Fruit fly (Drosophila melanogaster) whole organism: Measurements from ENCODE around the gene Abl.

Experiments
- CG8478 ChIP-seq: fragments of >200 bp; optimal IDR thresholded peaks from 2 replicates; lab custom pipeline; 2018; ENCODE audit warnings: inconsistent platforms
- Dll ChIP-seq: fragments of >200 bp; optimal IDR thresholded peaks from 2 replicates; lab custom pipeline; 2017
- EcR ChIP-seq, 2 experiments: fragments of >200 bp; optimal IDR thresholded peaks; 2 replicates each; lab custom pipeline; 2017; ENCODE audit warnings: missing biosample characterization in 2 of 2, missing genetic modification characterization in 2 of 2, missing genetic modification reagents in 2 of 2
- pan ChIP-seq: fragments of >200 bp; optimal IDR thresholded peaks from 2 replicates; lab custom pipeline; 2017
- psq ChIP-seq: fragments of >200 bp; optimal IDR thresholded peaks from 2 replicates; lab custom pipeline; 2017
- usp ChIP-seq: fragments of >200 bp; optimal IDR thresholded peaks from 2 replicates; lab custom pipeline; 2017; ENCODE audit warnings: missing biosample characterization, missing genetic modification characterization, mixed read lengths

The Abl gene

DNA sequence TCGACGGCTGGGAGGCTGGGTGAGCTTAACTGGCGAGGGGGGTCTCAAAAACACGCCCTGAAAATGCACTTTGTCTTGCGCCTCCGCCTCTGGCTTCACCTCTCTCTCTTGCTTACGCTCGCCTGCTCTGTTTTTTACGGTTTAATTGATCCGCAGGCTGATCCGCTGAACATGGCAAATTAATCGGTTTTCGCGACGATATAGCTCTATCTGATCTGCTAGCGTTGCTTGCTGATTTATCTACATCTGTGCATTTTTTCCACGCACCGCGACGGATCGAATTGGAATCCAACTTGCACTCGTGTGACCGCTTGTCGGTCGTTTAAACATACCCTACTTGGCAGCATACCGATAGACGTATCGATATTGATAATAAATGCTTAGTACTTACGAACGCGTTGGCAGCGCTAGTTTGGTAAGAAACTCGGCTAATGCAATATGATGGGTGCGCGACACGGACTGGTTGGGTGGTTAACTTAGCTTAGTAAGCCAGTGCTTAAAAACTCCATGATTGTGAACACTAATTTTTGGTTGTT lies at the start of gene Abl:
Gene Abl (minus strand): TSS at position 305 of the 536 bp plus-strand sequence.
- no peak for TF ChIP-seq pan
- TF ChIP-seq EcR (GFP tag; optimal IDR thresholded peaks at IDR 0.05; lab: Kevin White, UChicago): no peak
- no peak for TF ChIP-seq psq (lab: Kevin White, UChicago)
- TF ChIP-seq usp (GFP tag; lab: Kevin White, UChicago): no peak
- no peak for TF ChIP-seq CG8478 (lab: Kevin White, UChicago)
- no peak for TF ChIP-seq Dll (lab: Kevin White, UChicago)

DNA sequence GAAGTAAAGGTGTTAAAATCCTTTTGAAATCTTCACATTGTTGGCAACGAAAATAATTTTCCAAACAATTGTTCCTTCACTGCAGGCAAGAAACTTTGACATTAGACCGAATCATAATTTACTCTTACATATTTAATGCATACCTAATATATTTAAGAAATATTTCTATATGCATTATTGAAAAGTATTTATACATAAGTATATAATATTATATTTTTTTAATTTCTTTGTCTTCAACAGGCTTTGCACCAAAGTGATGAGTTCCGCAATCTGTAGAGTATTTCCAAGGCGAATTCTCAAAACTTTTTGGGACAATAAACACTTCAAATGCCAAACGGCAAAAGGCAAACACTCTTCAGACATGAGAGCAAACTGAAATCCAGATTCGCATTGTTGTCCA lies 49.4 kb upstream of the Abl start:
- TF ChIP-seq Dll (lab: Kevin White, UChicago) (no peak), CG8478 (lab: Kevin White, UChicago) (no peak)

DNA sequence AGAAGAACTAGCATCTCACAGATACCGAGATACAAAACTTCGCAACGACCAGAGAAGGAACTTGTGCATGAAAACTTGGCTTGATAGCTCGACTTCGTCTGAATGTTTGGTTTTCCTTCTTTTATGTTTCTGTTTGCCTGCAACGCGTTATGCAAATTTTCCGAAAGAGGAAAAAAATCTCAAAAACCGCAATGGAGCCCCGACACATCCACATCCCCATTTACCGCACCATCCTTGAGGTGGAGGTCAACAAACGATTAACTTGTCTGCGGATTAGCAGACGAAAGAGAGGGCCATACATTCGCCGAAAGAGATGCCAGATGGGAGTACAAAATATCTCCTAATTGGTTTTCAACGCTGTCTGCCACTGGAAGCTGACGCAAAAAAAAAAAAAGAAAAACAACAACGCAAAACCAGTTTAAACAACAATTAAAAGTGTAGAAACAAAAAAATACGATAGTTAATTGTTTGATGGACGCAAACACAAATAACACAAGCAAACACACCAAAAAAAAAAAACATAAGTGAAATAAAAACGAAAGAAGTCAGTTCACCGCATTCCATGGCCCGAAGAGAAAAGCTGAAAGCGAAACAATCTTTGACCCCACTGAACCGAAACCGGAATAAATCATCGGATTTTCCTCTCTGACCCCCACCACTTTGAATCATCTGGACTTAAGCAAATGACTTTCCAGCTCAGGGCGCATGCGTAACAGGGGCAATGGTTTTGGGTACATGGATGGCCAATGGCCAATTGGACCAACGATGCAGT lies 47.6 kb upstream of the Abl start:
- TF ChIP-seq Dll (lab: Kevin White, UChicago) (no peak), EcR (GFP tag; optimal IDR thresholded peaks at IDR 0.05; lab: Kevin White, UChicago) (peak in 1 of 2 experiments; percentile 72)

DNA sequence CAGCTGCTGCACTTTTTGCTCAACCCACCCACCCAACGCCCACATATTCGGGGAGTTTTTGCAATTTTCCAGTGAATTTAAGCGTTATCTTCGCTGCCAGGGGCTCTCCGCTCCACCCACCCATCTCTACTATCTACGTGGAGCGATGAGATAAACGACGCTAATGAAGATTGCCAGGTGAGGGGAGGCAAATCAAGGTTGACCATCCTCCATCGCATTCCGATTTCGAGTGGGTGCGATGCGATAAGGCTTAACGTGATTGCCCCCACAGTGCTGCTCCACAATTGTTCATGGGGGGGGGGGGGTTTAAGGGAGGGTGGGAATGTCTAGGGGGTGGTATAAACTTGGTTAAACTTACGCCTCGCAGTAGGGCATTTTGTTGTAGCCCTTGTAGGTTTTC lies 46.2 kb upstream of the Abl start:
- no peak for TF ChIP-seq EcR (GFP tag; optimal IDR thresholded peaks at IDR 0.05; lab: Kevin White, UChicago)

DNA sequence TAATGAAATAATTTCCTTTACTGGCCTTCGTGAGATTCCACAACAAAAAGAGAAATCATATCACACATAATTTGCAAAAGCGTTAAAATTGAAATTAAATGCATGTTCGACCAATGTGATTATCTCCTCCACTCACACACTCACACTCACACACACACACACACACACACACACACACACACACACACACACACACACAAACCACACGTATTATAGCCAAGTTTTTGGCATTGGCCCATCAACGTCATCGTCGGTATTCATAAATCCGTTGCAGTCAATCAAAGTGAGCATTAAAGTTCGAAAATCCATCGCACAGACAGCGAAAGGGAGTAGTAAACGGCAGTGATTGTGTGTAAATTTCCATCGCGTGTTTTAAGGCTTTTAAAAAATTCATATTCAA lies 42.4 kb upstream of the Abl start:
- no peak for TF ChIP-seq Dll (lab: Kevin White, UChicago)
- TF ChIP-seq CG8478 (lab: Kevin White, UChicago): no peak
- no peak for TF ChIP-seq pan
- TF ChIP-seq usp (GFP tag; lab: Kevin White, UChicago): no peak
- TF ChIP-seq psq (lab: Kevin White, UChicago): no peak
- no peak for TF ChIP-seq EcR (GFP tag; optimal IDR thresholded peaks at IDR 0.05; lab: Kevin White, UChicago)

DNA sequence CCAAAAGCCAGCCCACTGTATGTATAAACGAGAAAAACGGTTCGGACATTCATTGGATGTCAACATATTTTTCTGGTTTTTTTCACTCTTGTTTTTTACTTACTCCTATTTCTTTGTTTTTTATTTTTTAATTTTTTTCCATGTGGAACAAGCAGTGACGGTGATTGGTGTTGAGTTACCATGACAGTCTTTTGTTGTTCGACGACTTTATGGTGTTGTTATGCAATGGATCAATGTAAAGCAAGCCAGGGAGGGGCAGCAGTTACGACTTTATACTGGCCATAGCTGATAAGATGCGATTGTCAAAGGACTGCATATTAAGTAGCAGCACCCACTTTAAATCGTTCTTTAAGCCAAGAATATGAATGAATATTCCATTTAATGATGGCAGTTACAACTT lies 41.8 kb upstream of the Abl start:
- TF ChIP-seq usp (GFP tag; lab: Kevin White, UChicago) (no peak), pan (no peak), psq (lab: Kevin White, UChicago) (no peak), Dll (lab: Kevin White, UChicago) (no peak), EcR (GFP tag; optimal IDR thresholded peaks at IDR 0.05; lab: Kevin White, UChicago) (no peak), CG8478 (lab: Kevin White, UChicago) (no peak)

DNA sequence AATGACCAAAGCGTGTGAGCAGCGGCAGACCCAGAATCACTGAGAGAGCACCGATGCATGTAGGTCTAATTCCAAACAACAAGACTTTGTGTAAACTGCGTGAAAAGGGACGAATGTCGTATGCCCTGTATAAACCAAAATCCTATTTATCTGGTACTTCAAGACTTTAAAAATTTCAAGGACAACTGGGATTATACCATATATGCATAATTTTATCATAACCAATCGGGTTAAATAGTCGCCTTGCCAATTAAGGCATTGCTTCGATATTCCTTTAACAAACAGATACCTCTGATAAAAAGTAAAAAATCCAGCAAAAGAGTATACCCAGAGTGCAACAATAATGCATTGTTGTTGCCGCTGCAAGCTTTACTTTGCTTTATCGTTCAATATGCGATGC lies 35.3 kb upstream of the Abl start:
- no peak for TF ChIP-seq EcR (GFP tag; optimal IDR thresholded peaks at IDR 0.05; lab: Kevin White, UChicago)
- no peak for TF ChIP-seq usp (GFP tag; lab: Kevin White, UChicago)
- TF ChIP-seq pan: no peak
- no peak for TF ChIP-seq CG8478 (lab: Kevin White, UChicago)

DNA sequence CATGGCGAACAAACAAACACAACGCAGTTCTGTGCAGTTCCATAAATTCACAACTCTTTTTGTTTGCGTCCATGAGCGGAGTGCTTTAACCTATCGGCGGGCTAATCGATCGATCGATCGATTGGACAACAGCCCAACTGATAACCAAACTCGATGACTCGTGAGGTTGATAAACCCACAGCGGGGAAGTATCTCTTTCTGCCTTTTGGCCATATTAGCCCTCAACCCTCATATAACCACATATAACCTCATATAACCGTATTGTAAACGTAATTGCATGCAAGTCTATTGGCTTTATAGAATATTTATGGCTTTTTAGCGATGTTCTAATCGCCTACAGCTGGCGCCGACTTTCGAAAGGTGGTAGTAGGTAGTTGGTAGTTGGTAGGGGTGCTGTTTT lies 34.7 kb upstream of the Abl start:
- no peak for TF ChIP-seq pan
- no peak for TF ChIP-seq CG8478 (lab: Kevin White, UChicago)
- TF ChIP-seq EcR (GFP tag; optimal IDR thresholded peaks at IDR 0.05; lab: Kevin White, UChicago): no peak
- TF ChIP-seq psq (lab: Kevin White, UChicago): no peak
- TF ChIP-seq Dll (lab: Kevin White, UChicago): no peak
- TF ChIP-seq usp (GFP tag; lab: Kevin White, UChicago): no peak

DNA sequence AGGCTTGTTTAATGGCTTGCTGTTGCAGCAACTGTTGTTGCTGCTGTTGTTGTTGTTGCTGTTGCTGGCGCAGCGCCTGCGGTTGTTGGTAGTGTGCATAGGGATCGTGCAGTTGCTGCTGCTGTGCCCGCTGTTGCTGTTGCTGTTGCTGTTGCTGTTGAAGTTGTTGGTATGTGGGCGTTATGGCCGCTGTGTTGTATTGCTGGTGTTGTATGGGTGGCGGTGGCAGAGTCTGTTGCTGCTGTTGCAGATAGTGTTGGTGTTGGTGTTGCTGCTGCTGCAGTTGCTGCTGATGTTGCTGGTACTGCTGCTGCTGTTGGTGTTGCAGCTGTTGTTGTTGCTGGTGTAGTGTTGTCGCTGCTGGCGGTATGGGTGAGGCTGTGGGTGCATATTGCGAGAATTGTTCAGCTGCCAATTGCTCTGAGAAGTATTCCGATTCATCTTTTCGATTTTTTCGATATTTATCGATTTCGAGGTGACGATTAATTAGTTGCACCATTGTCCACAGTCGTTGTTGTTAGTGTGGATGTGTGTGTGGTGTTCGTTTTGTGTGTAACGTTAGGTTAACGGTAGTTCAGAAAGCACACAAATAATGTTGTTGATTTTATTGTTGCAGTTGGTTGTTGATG lies 31.9 kb upstream of the Abl start:
- TF ChIP-seq EcR (GFP tag; optimal IDR thresholded peaks at IDR 0.05; lab: Kevin White, UChicago) (no peak), pan (no peak), psq (lab: Kevin White, UChicago) (no peak), usp (GFP tag; lab: Kevin White, UChicago) (no peak), Dll (lab: Kevin White, UChicago) (no peak)

DNA sequence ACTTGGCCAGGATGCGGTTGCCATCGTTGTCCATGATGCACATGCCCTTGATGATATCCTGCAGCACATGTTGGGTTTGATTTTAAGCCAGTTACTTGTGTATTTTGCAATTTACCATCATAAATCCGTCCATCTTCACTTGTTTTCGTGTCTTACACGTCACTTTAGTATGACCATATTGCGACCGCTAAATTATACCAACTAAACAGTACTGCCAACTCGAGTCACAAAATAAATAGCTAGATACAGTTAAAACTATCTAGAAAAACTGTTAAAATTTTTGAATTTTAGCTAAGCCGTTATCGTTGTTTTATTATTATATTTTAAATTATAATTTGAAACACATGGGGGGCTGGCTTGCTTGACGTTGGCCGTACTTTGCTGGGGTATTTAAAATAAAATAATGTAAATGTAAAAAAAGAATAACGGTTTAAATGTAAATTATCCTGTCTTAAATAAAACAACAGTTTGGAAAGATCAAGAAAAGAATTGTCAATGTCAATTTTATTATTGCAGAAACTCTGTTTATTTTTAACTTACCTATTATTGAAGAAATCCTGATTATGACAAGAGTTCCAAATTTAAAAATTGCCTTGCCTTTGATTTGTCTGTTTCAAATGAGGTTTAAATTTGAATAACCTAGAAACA lies 25.8 kb upstream of the Abl start, which contains the start of the genes zetaCOP and CG13032:
Gene zetaCOP (minus strand): TSS at position 189 of the 648 bp plus-strand sequence.
Gene CG13032 (plus strand): TSS at position 598 of the 648 bp plus-strand sequence.
- TF ChIP-seq usp (GFP tag; lab: Kevin White, UChicago) (no peak), Dll (lab: Kevin White, UChicago) (no peak), pan (no peak), EcR (GFP tag; optimal IDR thresholded peaks at IDR 0.05; lab: Kevin White, UChicago) (no peak), psq (lab: Kevin White, UChicago) (no peak), CG8478 (lab: Kevin White, UChicago) (no peak)

DNA sequence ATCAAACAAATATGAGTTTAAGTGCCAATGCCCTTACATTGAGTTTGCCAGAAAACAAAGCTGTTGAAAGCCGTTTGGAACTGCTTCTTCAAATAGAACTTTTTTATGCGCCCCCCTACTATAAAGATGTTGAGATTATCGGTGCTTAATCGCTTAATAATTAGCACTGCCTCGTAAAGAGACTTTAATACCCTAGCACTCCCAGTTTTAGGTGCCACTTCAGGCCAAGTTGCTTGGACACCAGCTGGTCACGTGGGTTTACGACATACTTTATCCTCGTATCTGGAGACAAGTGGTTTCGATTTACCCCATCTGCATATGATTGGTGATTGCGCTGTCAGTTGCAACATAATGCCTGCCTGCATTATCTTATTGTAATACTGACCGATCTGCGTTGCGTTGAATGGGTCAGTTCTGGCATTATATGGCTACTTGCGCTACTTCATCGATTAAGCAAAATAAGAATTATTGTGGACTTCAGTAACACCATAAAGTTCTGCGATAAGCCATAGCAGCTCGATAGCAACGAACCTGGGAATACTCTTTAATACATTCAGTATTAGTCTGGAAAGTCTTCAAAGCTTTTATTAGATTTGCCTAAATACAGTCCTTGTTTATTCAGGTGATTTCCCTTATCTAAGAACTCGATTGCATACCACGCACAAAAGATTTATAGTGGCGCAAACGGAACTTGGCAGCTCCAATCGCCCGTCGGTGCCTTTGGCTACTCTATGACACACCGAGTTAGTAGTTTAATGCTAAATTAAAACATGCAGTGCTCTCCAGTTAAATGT lies 23.4 kb upstream of the Abl start:
- TF ChIP-seq pan (no peak), Dll (lab: Kevin White, UChicago) (no peak), usp (GFP tag; lab: Kevin White, UChicago) (no peak), CG8478 (lab: Kevin White, UChicago) (no peak), EcR (GFP tag; optimal IDR thresholded peaks at IDR 0.05; lab: Kevin White, UChicago) (no peak), psq (lab: Kevin White, UChicago) (no peak)
